Fruit fly (Drosophila melanogaster): Measurements from ENCODE around the gene CG13083.

CG13083 gene

dm6 chr2L:19489997-19490461, 2.7 kb downstream of the CG13083 start, which contains the start of the genes CG10194 and CG18094 (continued):
- peak; percentile 38 for TF ChIP-seq CG9727 (GFP tag; optimal IDR thresholded peaks at IDR 0.05)
- no peak for TF ChIP-seq caup (GFP tag; optimal IDR thresholded peaks at IDR 0.05; ENCODE audit: severe bottlenecking)
- TF ChIP-seq CG1792 (GFP tag; optimal IDR thresholded peaks at IDR 0.05) = no peak
- no peak for TF ChIP-seq pb (GFP tag; optimal IDR thresholded peaks at IDR 0.05)
- peak; percentile 47 for TF ChIP-seq Fer3 (tag; optimal IDR thresholded peaks at IDR 0.05)
- TF ChIP-seq CG13624 (GFP tag; optimal IDR thresholded peaks at IDR 0.05) = no peak
- peak; percentile 82 for TF ChIP-seq bbx (GFP tag; IDR thresholded peaks at IDR 0.05; ENCODE audit: partially characterized antibody)
- peak; percentile 99 for TF ChIP-seq D19B (GFP tag; optimal IDR thresholded peaks at IDR 0.05)
- peak; percentile 57 for TF ChIP-seq Hr3 (GFP tag; optimal IDR thresholded peaks at IDR 0.05)
- TF ChIP-seq CG17385 (GFP tag; optimal IDR thresholded peaks at IDR 0.05) = peak; percentile 40
- no peak for TF ChIP-seq p53 (GFP tag; optimal IDR thresholded peaks at IDR 0.05)
- TF ChIP-seq CG11456 (GFP tag; IDR thresholded peaks at IDR 0.05) = no peak
- TF ChIP-seq gfzf (GFP tag; optimal IDR thresholded peaks at IDR 0.05) = no peak
- TF ChIP-seq E2f1 (GFP tag; IDR thresholded peaks at IDR 0.05) = 0 out of 2 replicates have a peak, but pooled peaks have one; percentile 24
- TF ChIP-seq CG3838 (GFP tag; optimal IDR thresholded peaks at IDR 0.05) = no peak
- peak in 1 of 2 experiments; percentile 43 for TF ChIP-seq bsh (GFP tag; optimal IDR thresholded peaks at IDR 0.05)
- TF ChIP-seq trem (tag; optimal IDR thresholded peaks at IDR 0.05) = peak; percentile 17
- no peak for TF ChIP-seq B-H2 (GFP tag; optimal IDR thresholded peaks at IDR 0.05)
- no peak for TF ChIP-seq nau (GFP tag; optimal IDR thresholded peaks at IDR 0.05)
- no peak for TF ChIP-seq dati (GFP tag; IDR thresholded peaks at IDR 0.05)
- TF ChIP-seq Meics (GFP tag; optimal IDR thresholded peaks at IDR 0.05) = no peak
- TF ChIP-seq knrl (GFP tag; IDR thresholded peaks at IDR 0.05; ENCODE audit: partially characterized antibody) = peak; percentile 50; the same call in 2 of the 3 replicates
- TF ChIP-seq Tbp (GFP tag; optimal IDR thresholded peaks at IDR 0.05) = no peak
- TF ChIP-seq CG16779 (GFP tag; IDR thresholded peaks at IDR 0.05) = no peak
- TF ChIP-seq oc (tag; optimal IDR thresholded peaks at IDR 0.05) = peak; percentile 13
- peak; percentile 52 for TF ChIP-seq Xbp1 (GFP tag; optimal IDR thresholded peaks at IDR 0.05)
- TF ChIP-seq CG4617 (GFP tag; optimal IDR thresholded peaks at IDR 0.05; ENCODE audit: borderline replicate concordance) = peak; percentile 22
- no peak for TF ChIP-seq CHES-1-like (GFP tag; optimal IDR thresholded peaks at IDR 0.05)
- no peak for TF ChIP-seq CG7987 (GFP tag; optimal IDR thresholded peaks at IDR 0.05)
- TF ChIP-seq Blimp-1 (GFP tag; optimal IDR thresholded peaks at IDR 0.05) = no peak
- TF ChIP-seq NC2α (GFP tag; optimal IDR thresholded peaks at IDR 0.05) = no peak
- TF ChIP-seq tap (tag; optimal IDR thresholded peaks at IDR 0.05) = no peak
- no peak for TF ChIP-seq fd102C (GFP tag; optimal IDR thresholded peaks at IDR 0.05)
- no peak for TF ChIP-seq ATbp (GFP tag; optimal IDR thresholded peaks at IDR 0.05)
- peak; percentile 12; the same call in 1 of the 2 replicates for TF ChIP-seq Ada2b (GFP tag; IDR thresholded peaks at IDR 0.05)
- TF ChIP-seq CG11085 (GFP tag; IDR thresholded peaks at IDR 0.05) = no peak
- TF ChIP-seq vfl (GFP tag; optimal IDR thresholded peaks at IDR 0.05) = no peak
- peak; percentile 53 for TF ChIP-seq CG30403 (GFP tag; optimal IDR thresholded peaks at IDR 0.05)
- TF ChIP-seq ase (GFP tag; IDR thresholded peaks at IDR 0.05) = no peak
- TF ChIP-seq rib (GFP tag; IDR thresholded peaks at IDR 0.05) = no peak
- peak; percentile 34 for TF ChIP-seq CG34376 (GFP tag; optimal IDR thresholded peaks at IDR 0.05)
- TF ChIP-seq CG10565 (GFP tag; optimal IDR thresholded peaks at IDR 0.05) = no peak
- TF ChIP-seq CG17612 (GFP tag; IDR thresholded peaks at IDR 0.05) = no peak
- TF ChIP-seq CG31388 (GFP tag; optimal IDR thresholded peaks at IDR 0.05) = no peak
- TF ChIP-seq Antp (GFP tag; optimal IDR thresholded peaks at IDR 0.05) = no peak
- peak; percentile 78 for TF ChIP-seq CG34224 (GFP tag; IDR thresholded peaks at IDR 0.05; ENCODE audit: partially characterized antibody)
- TF ChIP-seq Poxn (GFP tag; IDR thresholded peaks at IDR 0.05) = no peak
- TF ChIP-seq ERR (GFP tag; optimal IDR thresholded peaks at IDR 0.05) = no peak
- TF ChIP-seq hkb (optimal IDR thresholded peaks at IDR 0.05) = no peak
- TF ChIP-seq hkb (GFP tag; IDR thresholded peaks at IDR 0.05) = peak; percentile 19; the same call in 1 of the 2 replicates
- TF ChIP-seq org-1 (GFP tag; optimal IDR thresholded peaks at IDR 0.05) = no peak

Measured in whole organism, embryonic.